Worm (Caenorhabditis elegans): Measurements from ENCODE around the gene R13H4.2.

R13H4.2 gene

ce11 chrV:11836073-11836472, at the start of gene R13H4.2:
TSS of gene R13H4.2 (plus strand) at chrV:11836391.
- TF ChIP-seq K12H6.12 (tag; optimal IDR thresholded peaks at IDR 0.05) (peak; percentile 10), Y79H2A.3 (GFP tag; conservative IDR thresholded peaks at IDR 0.05) (no peak), ceh-91 (GFP tag; IDR thresholded peaks at IDR 0.05) (no peak), athp-1 (tag; optimal IDR thresholded peaks at IDR 0.05) (no peak), dpl-1 (GFP tag; optimal IDR thresholded peaks at IDR 0.05) (no peak), akir-1 (GFP tag; optimal IDR thresholded peaks at IDR 0.05) (no peak), B0035.1 (tag; optimal IDR thresholded peaks at IDR 0.05) (no peak)

DNA sequence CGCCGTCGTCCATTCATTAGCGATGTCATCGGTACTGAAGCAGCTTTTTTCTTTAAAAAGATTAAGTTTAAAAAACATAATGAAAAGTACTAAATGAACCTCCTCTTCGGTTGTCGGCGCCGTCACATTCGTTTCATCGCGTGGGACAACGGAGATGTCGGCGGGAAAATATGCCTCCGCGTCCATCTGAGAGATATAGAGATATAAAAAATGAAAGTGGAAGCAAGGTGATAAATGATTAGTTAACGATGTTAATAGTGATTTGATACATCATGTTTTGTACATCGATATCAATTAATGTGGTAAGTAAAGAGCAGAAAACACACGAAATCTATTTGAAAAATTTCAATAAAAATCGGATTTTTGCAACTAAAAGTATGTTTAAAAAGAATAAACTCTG, 48.9 kb upstream of the R13H4.2 start, which contains the start of gene F55A11.7:
F55A11.7 (minus strand) TSS at position 186 of the 400 bp plus-strand sequence.
- TF ChIP-seq lin-54 (GFP tag; optimal IDR thresholded peaks at IDR 0.05) (no peak), unc-130 (GFP tag; optimal IDR thresholded peaks at IDR 0.05) (no peak), zfh-2 (GFP tag; conservative IDR thresholded peaks at IDR 0.05) (no peak), athp-1 (tag; optimal IDR thresholded peaks at IDR 0.05) (no peak), Y67H2A.10 (GFP tag; conservative IDR thresholded peaks at IDR 0.05) (no peak), lin-35 (GFP tag; optimal IDR thresholded peaks at IDR 0.05) (no peak), mcd-1 (GFP tag; IDR thresholded peaks at IDR 0.05) (no peak), somi-1 (GFP tag; optimal IDR thresholded peaks at IDR 0.05) (no peak)

ce11 chrV:11787742-11788238, 48.4 kb upstream of the R13H4.2 start, which contains the start of gene F55A11.8:
TSS of gene F55A11.8 (plus strand) at chrV:11788188.
- TF ChIP-seq F49E8.2 (tag; optimal IDR thresholded peaks at IDR 0.05; ENCODE audit: insufficient read depth) (peak; percentile 25), mel-28 (tag; optimal IDR thresholded peaks at IDR 0.05; ENCODE audit: borderline replicate concordance) (no peak), mes-4 (tag; optimal IDR thresholded peaks at IDR 0.05) (no peak), him-1 (tag; optimal IDR thresholded peaks at IDR 0.05) (peak; percentile 50), madf-6 (GFP tag; IDR thresholded peaks at IDR 0.05) (peak; percentile 89), hmg-1.2 (GFP tag; IDR thresholded peaks at IDR 0.05) (peak; percentile 13; the same call in 1 of the 2 replicates), F33H1.4 (GFP tag; IDR thresholded peaks at IDR 0.05) (peak; percentile 92), efl-1 (GFP tag; optimal IDR thresholded peaks at IDR 0.05) (peak; percentile 64), lsl-1 (GFP tag; optimal IDR thresholded peaks at IDR 0.05) (peak; percentile 95), ceh-58 (GFP tag; IDR thresholded peaks at IDR 0.05) (no peak), madf-3 (GFP tag; IDR thresholded peaks at IDR 0.05) (0 out of 2 replicates have a peak, but pooled peaks have one; percentile 55), madf-8 (GFP tag; conservative IDR thresholded peaks at IDR 0.05) (peak; percentile 62; the same call in 1 of the 2 replicates), xnd-1 (tag; optimal IDR thresholded peaks at IDR 0.05) (peak; percentile 86), D2030.7 (GFP tag; IDR thresholded peaks at IDR 0.05) (0 out of 2 replicates have a peak, but pooled peaks have one; percentile 14), dox-1 (GFP tag; IDR thresholded peaks at IDR 0.05) (no peak)

ce11 chrV:11789474-11789873, 46.7 kb upstream of the R13H4.2 start, which contains the start of gene D2023.1:
TSS of gene D2023.1 (plus strand) at chrV:11789550.
- no peak for TF ChIP-seq chd-7 (tag; optimal IDR thresholded peaks at IDR 0.05)
- no peak for TF ChIP-seq rcor-1 (GFP tag; IDR thresholded peaks at IDR 0.05)
- no peak for TF ChIP-seq dox-1 (GFP tag; IDR thresholded peaks at IDR 0.05)
- no peak for TF ChIP-seq ztf-3 (GFP tag; optimal IDR thresholded peaks at IDR 0.05)
- TF ChIP-seq atf-7 (tag; optimal IDR thresholded peaks at IDR 0.05), result no peak
- no peak for TF ChIP-seq rec-8 (tag; optimal IDR thresholded peaks at IDR 0.05)
- no peak for TF ChIP-seq somi-1 (GFP tag; optimal IDR thresholded peaks at IDR 0.05)
- TF ChIP-seq Y79H2A.3 (GFP tag; conservative IDR thresholded peaks at IDR 0.05), result no peak
